Worm (Caenorhabditis elegans) whole organism, L3 larva: ENCODE measurements around the gene T25B6.6.
A peak's percentile ranks its signal among the peaks of the same experiment; 100 is the strongest.

ENCODE experiments used
- ZK546.5 ChIP-seq: sonication (generic microtip); optimal IDR thresholded peaks from 2 replicates; lab custom pipeline; 2017; ENCODE audit warnings: missing biosample characterization, missing genetic modification characterization
- aly-2 ChIP-seq: fragments of 150-350 bp; optimal IDR thresholded peaks from 2 replicates; lab custom pipeline; 2014; ENCODE audit warnings: missing biosample characterization, missing genetic modification characterization
- ama-1 ChIP-seq: fragments of 150-350 bp; optimal IDR thresholded peaks from 2 replicates; lab custom pipeline; 2018
- ceh-16 ChIP-seq: sonication (generic microtip); optimal IDR thresholded peaks from 2 replicates; lab custom pipeline; 2017; ENCODE audit warnings: missing biosample characterization, missing genetic modification characterization
- ceh-82 ChIP-seq: fragments of 150-350 bp; optimal IDR thresholded peaks from 2 replicates; lab custom pipeline; 2014; ENCODE audit warnings: missing biosample characterization, missing genetic modification characterization
- ceh-9 ChIP-seq: sonication (generic microtip); optimal IDR thresholded peaks from 2 replicates; lab custom pipeline; 2018; ENCODE audit warnings: missing biosample characterization, missing genetic modification characterization
- egl-27 ChIP-seq: sonication (generic microtip); optimal IDR thresholded peaks from 4 replicates; lab custom pipeline; 2017; ENCODE audit warnings: missing biosample characterization, missing genetic modification reagents, missing genetic modification characterization
- egl-5 ChIP-seq: fragments of 150-350 bp; optimal IDR thresholded peaks from 2 replicates; lab custom pipeline; 2017; ENCODE audit warnings: missing biosample characterization, missing genetic modification reagents, missing genetic modification characterization, inconsistent platforms
- elt-1 ChIP-seq: fragments of 150-350 bp; optimal IDR thresholded peaks from 2 replicates; lab custom pipeline; 2014; ENCODE audit warnings: missing biosample characterization, missing genetic modification characterization
- elt-3 ChIP-seq, 3 experiments: fragments of 150-350 bp in 1 of 3; sonication (generic microtip) in 2 of 3; optimal IDR thresholded peaks; 2 replicates in 2 of 3; 4 replicates in 1 of 3; lab custom pipeline; 2014 to 2017; ENCODE audit warnings: missing biosample characterization in 3 of 3, missing genetic modification characterization in 3 of 3
- eor-1 ChIP-seq, 2 experiments: fragments of 150-350 bp; optimal IDR thresholded peaks; 2 replicates each; lab custom pipeline; 2014 to 2018; ENCODE audit warnings: missing biosample characterization in 2 of 2, missing genetic modification characterization in 2 of 2
- fkh-10 ChIP-seq: sonication (generic microtip); optimal IDR thresholded peaks from 2 replicates; lab custom pipeline; 2017; ENCODE audit warnings: missing biosample characterization, missing genetic modification reagents, missing genetic modification characterization
- fos-1 ChIP-seq: fragments of 150-350 bp; optimal IDR thresholded peaks from 2 replicates; lab custom pipeline; 2014; ENCODE audit warnings: missing biosample characterization, missing genetic modification characterization
- hmg-11 ChIP-seq: sonication (generic microtip); optimal IDR thresholded peaks from 2 replicates; lab custom pipeline; 2016; ENCODE audit warnings: missing genetic modification characterization, missing compliant biosample characterization
- jun-1 ChIP-seq: fragments of 150-350 bp; optimal IDR thresholded peaks from 2 replicates; lab custom pipeline; 2014; ENCODE audit warnings: missing biosample characterization, missing genetic modification reagents, missing genetic modification characterization
- lin-39 ChIP-seq: fragments of 150-350 bp; optimal IDR thresholded peaks from 2 replicates; lab custom pipeline; 2018; ENCODE audit warnings: missing biosample characterization, missing genetic modification reagents, missing genetic modification characterization
- lsy-12 ChIP-seq: sonication (generic microtip); optimal IDR thresholded peaks from 2 replicates; lab custom pipeline; 2016; ENCODE audit warnings: mild to moderate bottlenecking, missing genetic modification characterization, missing compliant biosample characterization
- mdl-1 ChIP-seq: fragments of 150-350 bp; optimal IDR thresholded peaks from 2 replicates; lab custom pipeline; 2014; ENCODE audit warnings: missing biosample characterization, missing genetic modification characterization
- mml-1 ChIP-seq: fragments of 150-350 bp; sonication (generic microtip); optimal IDR thresholded peaks from 3 replicates; lab custom pipeline; 2014; ENCODE audit warnings: missing biosample characterization, missing genetic modification characterization
- nfya-1 ChIP-seq: sonication (generic microtip); optimal IDR thresholded peaks from 2 replicates; lab custom pipeline; 2017; ENCODE audit warnings: missing genetic modification characterization, mild to moderate bottlenecking, missing compliant biosample characterization, antibody characterized with exemption, moderate library complexity; ENCODE audit not compliant: insufficient read depth
- nhr-11 ChIP-seq: fragments of 150-350 bp; optimal IDR thresholded peaks from 2 replicates; lab custom pipeline; 2014; ENCODE audit warnings: missing biosample characterization, missing genetic modification characterization
- nhr-237 ChIP-seq: fragments of 150-350 bp; optimal IDR thresholded peaks from 2 replicates; lab custom pipeline; 2014; ENCODE audit warnings: missing biosample characterization, missing genetic modification characterization
- nhr-25 ChIP-seq: sonication (generic microtip); optimal IDR thresholded peaks from 2 replicates; lab custom pipeline; 2017; ENCODE audit warnings: missing biosample characterization, missing genetic modification characterization
- nhr-28 ChIP-seq: fragments of 150-350 bp; optimal IDR thresholded peaks from 2 replicates; lab custom pipeline; 2014; ENCODE audit warnings: missing biosample characterization, missing genetic modification characterization
- nhr-43 ChIP-seq: sonication (generic microtip); optimal IDR thresholded peaks from 2 replicates; lab custom pipeline; 2016; ENCODE audit warnings: mild to moderate bottlenecking, missing genetic modification characterization, missing compliant biosample characterization; ENCODE audit not compliant: poor library complexity, severe bottlenecking
- nhr-67 ChIP-seq: fragments of 150-350 bp; optimal IDR thresholded peaks from 2 replicates; lab custom pipeline; 2014; ENCODE audit warnings: missing biosample characterization, missing genetic modification characterization
- nhr-76 ChIP-seq: fragments of 150-350 bp; sonication (generic microtip); optimal IDR thresholded peaks from 5 replicates; lab custom pipeline; 2014; ENCODE audit warnings: missing biosample characterization, missing genetic modification characterization
- nhr-77 ChIP-seq: fragments of 150-350 bp; optimal IDR thresholded peaks from 2 replicates; lab custom pipeline; 2014; ENCODE audit warnings: missing biosample characterization, missing genetic modification characterization
- pha-4 ChIP-seq: fragments of 150-350 bp; optimal IDR thresholded peaks from 2 replicates; lab custom pipeline; 2014; ENCODE audit warnings: missing biosample characterization, missing genetic modification reagents, missing genetic modification characterization
- sea-2 ChIP-seq: fragments of 150-350 bp; sonication (generic microtip); optimal IDR thresholded peaks from 4 replicates; lab custom pipeline; 2014; ENCODE audit warnings: missing biosample characterization, missing genetic modification reagents, missing genetic modification characterization
- skn-1 ChIP-seq: fragments of 150-350 bp; optimal IDR thresholded peaks from 2 replicates; lab custom pipeline; 2014; ENCODE audit warnings: missing biosample characterization, missing genetic modification characterization
- tbx-2 ChIP-seq: sonication (generic microtip); optimal IDR thresholded peaks from 2 replicates; lab custom pipeline; 2016; ENCODE audit warnings: mild to moderate bottlenecking, missing genetic modification characterization, missing compliant biosample characterization
- zag-1 ChIP-seq: fragments of 150-350 bp; optimal IDR thresholded peaks from 2 replicates; lab custom pipeline; 2014; ENCODE audit warnings: missing biosample characterization, missing genetic modification characterization
- ztf-11 ChIP-seq: fragments of 150-350 bp; optimal IDR thresholded peaks from 2 replicates; lab custom pipeline; 2014; ENCODE audit warnings: missing biosample characterization, missing genetic modification characterization

T25B6.6 gene

DNA sequence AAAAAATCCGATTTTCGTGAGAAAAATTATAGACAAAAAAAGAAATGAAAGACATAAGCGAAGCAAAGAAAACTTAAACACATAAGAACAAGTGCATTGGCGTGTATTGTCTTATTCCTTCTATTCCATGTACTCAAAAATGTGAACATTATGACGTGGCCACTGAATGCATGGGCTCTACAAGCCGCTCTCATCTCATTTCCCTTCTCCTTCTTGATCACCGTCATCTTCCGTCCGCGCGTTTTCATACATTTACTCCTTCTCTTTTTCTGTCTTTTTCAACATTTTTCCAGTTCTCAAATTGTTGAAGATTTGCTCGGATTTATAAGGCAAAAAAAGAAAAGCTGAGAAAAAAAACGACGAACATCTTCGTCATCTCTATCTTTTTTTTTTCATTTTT lies 8.2 kb downstream of the T25B6.6 start:
- TF ChIP-seq skn-1 = no peak
- TF ChIP-seq fkh-10 (GFP tag; lab: Kevin White, UChicago) = peak; percentile 35

DNA sequence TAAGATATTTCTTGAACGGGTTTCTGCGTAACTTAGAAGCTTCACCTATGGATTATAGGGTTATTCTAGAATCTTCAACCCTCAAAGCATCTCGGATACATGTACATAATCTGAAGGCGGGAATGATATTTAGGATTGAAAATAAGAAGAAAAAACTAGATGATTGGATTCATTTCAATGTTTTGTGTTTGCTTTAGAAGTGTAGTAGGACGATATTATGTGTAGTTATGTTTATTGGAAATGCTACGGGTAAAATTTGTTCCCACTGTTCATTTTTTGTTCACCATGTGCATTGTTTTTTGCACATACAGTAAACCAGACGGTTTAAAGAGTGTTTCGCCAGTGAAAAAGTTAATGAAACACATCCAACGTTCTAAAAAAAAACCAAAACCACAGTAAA lies 11.2 kb downstream of the T25B6.6 start:
- TF ChIP-seq ZK546.5 (no peak), jun-1 (tag; lab: Kevin White, UChicago) (no peak), zag-1 (no peak), nhr-28 (tag; lab: Kevin White, UChicago) (no peak), ceh-16 (no peak), nhr-25 (tag; lab: Kevin White, UChicago) (no peak), ceh-82 (tag; lab: Kevin White, UChicago) (no peak), nhr-237 (tag; lab: Kevin White, UChicago) (no peak), mml-1 (tag; lab: Kevin White, UChicago) (no peak), nhr-76 (tag; lab: Kevin White, UChicago) (no peak), nhr-77 (tag; lab: Kevin White, UChicago) (no peak), nhr-67 (tag; lab: Kevin White, UChicago) (no peak), elt-1 (tag; lab: Kevin White, UChicago) (no peak), egl-27 (tag; lab: Kevin White, UChicago) (no peak), lsy-12 (tag; lab: Kevin White, UChicago) (no peak), aly-2 (no peak), mdl-1 (tag; lab: Kevin White, UChicago) (no peak), ceh-9 (tag; lab: Kevin White, UChicago) (no peak), tbx-2 (no peak), nhr-43 (tag; lab: Kevin White, UChicago) (no peak)

DNA sequence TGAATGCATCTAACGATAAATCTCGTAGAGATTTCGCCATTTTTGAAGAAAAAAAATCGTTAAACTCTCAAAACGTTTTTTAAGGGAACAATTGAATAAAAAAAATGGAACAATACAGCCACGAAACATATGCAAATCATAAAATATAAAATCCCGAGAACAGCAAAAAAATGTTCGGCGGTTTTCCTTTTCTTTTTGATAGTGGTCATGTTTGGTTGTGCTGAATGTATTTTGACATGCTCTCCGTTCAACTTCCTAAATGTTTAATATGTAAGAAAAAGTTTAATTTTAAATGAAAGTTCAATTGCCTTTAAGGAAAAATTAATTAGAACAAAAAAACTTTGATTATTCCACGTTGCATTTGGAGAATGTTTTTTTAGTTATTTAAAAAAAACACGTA lies 12.3 kb downstream of the T25B6.6 start, which contains the start of gene C24A3.9:
TSS of gene C24A3.9 (minus strand) at position 101 of the 400 bp plus-strand sequence.
- TF ChIP-seq nhr-77 (tag; lab: Kevin White, UChicago) (no peak), nhr-11 (no peak), eor-1 (tag; optimal IDR thresholded peaks at IDR 0.05; lab: Kevin White, UChicago) (no peak), elt-3 (tag; optimal IDR thresholded peaks at IDR 0.05; lab: Kevin White, UChicago) (no peak), nhr-67 (tag; lab: Kevin White, UChicago) (no peak), nhr-43 (tag; lab: Kevin White, UChicago) (no peak), mml-1 (tag; lab: Kevin White, UChicago) (no peak), egl-5 (tag; lab: Kevin White, UChicago) (no peak), ztf-11 (tag; lab: Kevin White, UChicago) (no peak), nhr-28 (tag; lab: Kevin White, UChicago) (no peak), pha-4 (tag; lab: Kevin White, UChicago) (no peak), tbx-2 (no peak), zag-1 (no peak), fos-1 (tag; lab: Kevin White, UChicago) (no peak), ceh-82 (tag; lab: Kevin White, UChicago) (no peak), nhr-237 (tag; lab: Kevin White, UChicago) (no peak), lin-39 (tag; lab: Kevin White, UChicago) (no peak)

DNA sequence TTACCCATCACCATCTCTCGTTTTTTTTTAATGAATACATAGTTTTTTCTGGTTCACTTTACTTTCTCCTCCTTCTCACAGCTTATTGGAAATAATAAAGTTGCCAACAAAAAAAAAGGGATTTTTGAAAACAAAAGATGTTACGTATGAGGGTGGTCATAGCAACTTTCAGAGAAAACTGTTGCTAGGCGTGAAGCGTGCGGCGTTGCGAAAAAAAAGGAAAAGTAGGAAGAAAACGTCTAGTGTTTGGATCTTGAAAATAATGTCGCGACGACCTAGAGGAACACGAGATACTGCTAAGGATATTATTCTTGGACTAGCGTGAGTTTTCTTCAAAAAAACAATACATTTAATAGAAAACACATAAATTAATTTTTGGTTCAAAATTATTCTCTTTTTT lies 23.9 kb downstream of the T25B6.6 start, which contains the start of gene C24A3.1:
TSS of gene C24A3.1 (plus strand) at position 263 of the 400 bp plus-strand sequence.
- TF ChIP-seq sea-2 = no peak
- no peak for TF ChIP-seq ceh-9 (tag; lab: Kevin White, UChicago)
- TF ChIP-seq nhr-43 (tag; lab: Kevin White, UChicago) = no peak
- TF ChIP-seq jun-1 (tag; lab: Kevin White, UChicago) = no peak
- no peak for TF ChIP-seq hmg-11 (tag; lab: Kevin White, UChicago)
- TF ChIP-seq pha-4 (tag; lab: Kevin White, UChicago) = no peak
- no peak for TF ChIP-seq fos-1 (tag; lab: Kevin White, UChicago)

DNA sequence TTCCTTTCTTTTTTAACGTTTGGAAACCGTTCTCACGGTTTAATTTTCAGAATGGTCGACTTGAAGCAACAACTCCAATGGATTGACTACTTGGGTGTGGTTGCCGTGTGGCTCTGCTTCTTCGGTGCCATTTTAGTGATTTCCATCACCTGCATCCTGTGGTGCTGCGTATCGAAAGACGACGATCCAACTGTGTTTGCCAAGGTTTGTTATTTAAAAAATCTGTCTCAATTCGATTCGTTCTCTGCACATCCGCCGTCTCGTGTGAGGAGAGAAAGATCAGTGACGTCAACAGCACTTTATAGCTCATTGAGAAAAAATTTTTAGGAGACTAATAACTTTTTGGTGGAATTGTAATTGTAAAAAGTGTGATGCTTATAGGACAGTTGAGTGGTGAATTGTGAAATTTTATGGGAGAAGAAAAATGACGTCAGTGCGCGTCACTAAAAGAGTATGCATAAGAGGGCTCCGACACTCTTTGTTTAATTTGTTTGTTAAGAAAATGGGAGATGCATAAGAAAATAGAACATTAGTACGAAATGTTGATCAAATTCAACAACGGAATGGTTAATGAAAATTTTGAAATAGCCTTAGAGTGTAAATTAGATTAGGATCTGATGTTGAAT lies 25.1 kb downstream of the T25B6.6 start, which contains the start of gene C24A3.2:
TSS of gene C24A3.2 (plus strand) at position 51 of the 626 bp plus-strand sequence.
- TF ChIP-seq pha-4 (tag; lab: Kevin White, UChicago) (peak; percentile 5), egl-5 (tag; lab: Kevin White, UChicago) (peak; percentile 27), nfya-1 (peak; percentile 19), ama-1 (lab: Kevin White, UChicago) (no peak), sea-2 (no peak)
